Fruit fly (Drosophila melanogaster) whole organism, embryonic: ENCODE data around the gene Sym.

ENCODE experiments used
- BtbVII ChIP-seq: fragments of 200-800 bp; sonication (Bioruptor generic); optimal IDR thresholded peaks from 3 replicates; lab custom pipeline; 2017; ENCODE audit warnings: missing biosample characterization, mild to moderate bottlenecking, missing genetic modification characterization
- C15 ChIP-seq: fragments of 200-800 bp; sonication (Bioruptor generic); IDR thresholded peaks from 3 replicates; pipeline ENCODE4 v1.3.6; 2022; ENCODE audit warnings: missing biosample characterization, missing genetic modification characterization
- CG10366 ChIP-seq: fragments of 200-800 bp; sonication (Bioruptor generic); IDR thresholded peaks from 2 replicates; pipeline ENCODE4 v1.3.6; 2022; ENCODE audit warnings: missing biosample characterization, missing genetic modification characterization
- CG10462 ChIP-seq: fragments of 200-800 bp; sonication (Bioruptor generic); optimal IDR thresholded peaks from 2 replicates; lab custom pipeline; 2016; ENCODE audit warnings: missing biosample characterization, missing genetic modification characterization
- CG1233 ChIP-seq: fragments of 200-800 bp; sonication (Bioruptor generic); optimal IDR thresholded peaks from 4 replicates; lab custom pipeline; 2018; ENCODE audit warnings: missing biosample characterization, mild to moderate bottlenecking, missing genetic modification characterization
- CG14014 ChIP-seq: fragments of 200-800 bp; sonication (Bioruptor generic); IDR thresholded peaks from 2 replicates; pipeline ENCODE4 v1.3.6; 2022; ENCODE audit warnings: missing biosample characterization, missing genetic modification characterization
- CG14860 ChIP-seq: fragments of 200-800 bp; sonication (Bioruptor generic); IDR thresholded peaks from 3 replicates; pipeline ENCODE4 v1.3.6; 2022; ENCODE audit warnings: missing biosample characterization, missing genetic modification characterization; ENCODE audit not compliant: partially characterized antibody
- CG17568 ChIP-seq: fragments of 200-800 bp; sonication (Bioruptor generic); optimal IDR thresholded peaks from 2 replicates; lab custom pipeline; 2018; ENCODE audit warnings: missing biosample characterization, mild to moderate bottlenecking, missing genetic modification characterization, moderate library complexity
- CG2116 ChIP-seq: fragments of 200-800 bp; sonication (Bioruptor generic); optimal IDR thresholded peaks from 3 replicates; lab custom pipeline; 2018; ENCODE audit warnings: missing biosample characterization, mild to moderate bottlenecking, missing genetic modification characterization
- CG2712 ChIP-seq: fragments of 200-800 bp; optimal IDR thresholded peaks from 3 replicates; lab custom pipeline; 2019; ENCODE audit warnings: missing biosample characterization, mild to moderate bottlenecking, missing genetic modification characterization, moderate library complexity
- CG3726 ChIP-seq: fragments of 200-800 bp; sonication (Bioruptor generic); IDR thresholded peaks from 3 replicates; pipeline ENCODE4, ENCODE4 v1.3.6; 2022; ENCODE audit warnings: missing biosample characterization, missing genetic modification characterization
- CG4328 ChIP-seq: fragments of 200-800 bp; sonication (Bioruptor generic); optimal IDR thresholded peaks from 3 replicates; lab custom pipeline; 2017; ENCODE audit warnings: missing biosample characterization, missing genetic modification reagents, missing genetic modification characterization
- CG4730 ChIP-seq: fragments of 200-800 bp; sonication (Bioruptor generic); IDR thresholded peaks from 2 replicates; pipeline ENCODE4 v1.3.6; 2022; ENCODE audit warnings: missing biosample characterization, missing genetic modification characterization
- CG4854 ChIP-seq: fragments of 200-800 bp; sonication (Bioruptor generic); optimal IDR thresholded peaks from 2 replicates; lab custom pipeline; 2016; ENCODE audit warnings: missing biosample characterization, missing genetic modification characterization, inconsistent platforms
- CG6272 ChIP-seq: fragments of 200-800 bp; sonication (Bioruptor generic); IDR thresholded peaks from 2 replicates; pipeline ENCODE4 v1.3.6; 2022; ENCODE audit warnings: missing biosample characterization, missing genetic modification characterization
- CG7357 ChIP-seq: fragments of 200-800 bp; sonication (Bioruptor generic); IDR thresholded peaks from 3 replicates; pipeline ENCODE4 v1.3.6; 2022; ENCODE audit warnings: missing biosample characterization, missing genetic modification characterization
- CG8290 ChIP-seq, 3 experiments: fragments of 200-800 bp; sonication (Bioruptor generic); optimal IDR thresholded peaks; 2 replicates each; lab custom pipeline; 2016 to 2019; ENCODE audit warnings: missing biosample characterization in 3 of 3, missing genetic modification characterization in 3 of 3, mild to moderate bottlenecking in 2 of 3, moderate library complexity in 1 of 3
- CG8944 ChIP-seq: fragments of 200-800 bp; sonication (Bioruptor generic); optimal IDR thresholded peaks from 3 replicates; lab custom pipeline; 2016; ENCODE audit warnings: missing biosample characterization, missing genetic modification characterization
- CG9876 ChIP-seq: fragments of 200-800 bp; sonication (Bioruptor generic); optimal IDR thresholded peaks from 2 replicates; lab custom pipeline; 2016; ENCODE audit warnings: missing biosample characterization, missing genetic modification characterization
- Chrac-16 ChIP-seq: fragments of 200-800 bp; sonication (Bioruptor generic); optimal IDR thresholded peaks from 3 replicates; lab custom pipeline; 2016; ENCODE audit warnings: missing biosample characterization, missing genetic modification characterization
- CrebB ChIP-seq: fragments of 200-800 bp; sonication (Bioruptor generic); optimal IDR thresholded peaks from 3 replicates; lab custom pipeline; 2018; ENCODE audit warnings: missing biosample characterization, mild to moderate bottlenecking, missing genetic modification characterization
- Eip74EF ChIP-seq, 2 experiments: fragments of 200-800 bp in 1 of 2; fragments of >200 bp in 1 of 2; sonication (Bioruptor generic) in 1 of 2; optimal IDR thresholded peaks; 2 replicates each; lab custom pipeline; 2017 to 2019; ENCODE audit warnings: missing biosample characterization in 2 of 2, missing genetic modification characterization in 2 of 2, mild to moderate bottlenecking in 1 of 2, moderate library complexity in 1 of 2
- Fer2 ChIP-seq: fragments of 200-800 bp; sonication (Bioruptor generic); optimal IDR thresholded peaks from 2 replicates; lab custom pipeline; 2018; ENCODE audit warnings: missing biosample characterization, mild to moderate bottlenecking, missing genetic modification characterization, moderate library complexity
- GATAe ChIP-seq: fragments of 200-800 bp; sonication (Bioruptor generic); conservative IDR thresholded peaks from 2 replicates; pipeline ENCODE4 v1.3.6; 2022; ENCODE audit warnings: missing biosample characterization, missing genetic modification characterization
- HLH4C ChIP-seq: fragments of 200-800 bp; sonication (Bioruptor generic); IDR thresholded peaks from 3 replicates; pipeline ENCODE4 v1.3.6; 2022; ENCODE audit warnings: missing biosample characterization, missing genetic modification characterization; ENCODE audit not compliant: partially characterized antibody
- Hand ChIP-seq: fragments of 200-800 bp; sonication (Bioruptor generic); optimal IDR thresholded peaks from 2 replicates; lab custom pipeline; 2017; ENCODE audit warnings: mild to moderate bottlenecking, missing biosample characterization, missing genetic modification reagents, missing genetic modification characterization
- Kr ChIP-seq: fragments of 200-800 bp; sonication (Bioruptor generic); optimal IDR thresholded peaks from 2 replicates; lab custom pipeline; 2017; ENCODE audit warnings: missing biosample characterization, mild to moderate bottlenecking, missing genetic modification characterization
- Lim3 ChIP-seq: fragments of 200-800 bp; sonication (Bioruptor generic); IDR thresholded peaks from 2 replicates; pipeline ENCODE4 v1.3.6; 2022; ENCODE audit warnings: missing biosample characterization, missing genetic modification characterization
- NK7.1 ChIP-seq: fragments of 200-800 bp; sonication (Bioruptor generic); optimal IDR thresholded peaks from 3 replicates; lab custom pipeline; 2016; ENCODE audit warnings: missing biosample characterization, missing genetic modification characterization
- Side ChIP-seq: fragments of 200-800 bp; sonication (Bioruptor generic); optimal IDR thresholded peaks from 2 replicates; lab custom pipeline; 2016; ENCODE audit warnings: missing biosample characterization, missing genetic modification characterization
- Sin3A ChIP-seq: fragments of >200 bp; optimal IDR thresholded peaks from 2 replicates; lab custom pipeline; 2018
- Taf1 ChIP-seq: fragments of 200-800 bp; sonication (Bioruptor generic); IDR thresholded peaks from 2 replicates; pipeline ENCODE4 v1.3.6; 2022; ENCODE audit warnings: missing biosample characterization, missing genetic modification characterization
- Tbp ChIP-seq: fragments of >200 bp; optimal IDR thresholded peaks from 2 replicates; lab custom pipeline; 2018; ENCODE audit warnings: missing biosample characterization, missing genetic modification characterization
- abd-A ChIP-seq: fragments of 200-800 bp; sonication (Bioruptor generic); optimal IDR thresholded peaks from 3 replicates; lab custom pipeline; 2019; ENCODE audit warnings: missing biosample characterization, mild to moderate bottlenecking, missing genetic modification characterization, moderate library complexity
- ase ChIP-seq: fragments of 200-800 bp; sonication (Bioruptor generic); IDR thresholded peaks from 3 replicates; pipeline ENCODE4 v1.3.6; 2022; ENCODE audit warnings: missing biosample characterization, missing genetic modification characterization
- esg ChIP-seq: fragments of 200-800 bp; sonication (Bioruptor generic); conservative IDR thresholded peaks from 2 replicates; pipeline ENCODE4 v1.3.6; 2022; ENCODE audit warnings: missing biosample characterization, missing genetic modification characterization
- eve ChIP-seq, 2 experiments: fragments of >200 bp; optimal IDR thresholded peaks; 2 replicates each; lab custom pipeline; 2017; ENCODE audit warnings: missing biosample characterization in 2 of 2, missing genetic modification characterization in 2 of 2
- ftz-f1 ChIP-seq: fragments of 200-800 bp; sonication (Bioruptor generic); optimal IDR thresholded peaks from 2 replicates; lab custom pipeline; 2016; ENCODE audit warnings: missing biosample characterization, missing genetic modification characterization
- gcm ChIP-seq: fragments of 200-800 bp; sonication (Bioruptor generic); optimal IDR thresholded peaks from 2 replicates; lab custom pipeline; 2019; ENCODE audit warnings: missing biosample characterization, mild to moderate bottlenecking, missing genetic modification characterization, moderate library complexity
- gsb-n ChIP-seq: fragments of 200-800 bp; sonication (Bioruptor generic); optimal IDR thresholded peaks from 3 replicates; lab custom pipeline; 2018; ENCODE audit warnings: missing biosample characterization, mild to moderate bottlenecking, missing genetic modification characterization
- h ChIP-seq: fragments of >200 bp; optimal IDR thresholded peaks from 2 replicates; lab custom pipeline; 2017
- insv ChIP-seq, 2 experiments: fragments of 200-800 bp; sonication (Bioruptor generic); optimal IDR thresholded peaks; 3 replicates each; lab custom pipeline; 2016 to 2018; ENCODE audit warnings: missing biosample characterization in 2 of 2, missing genetic modification characterization in 2 of 2
- repo ChIP-seq: fragments of 200-800 bp; sonication (Bioruptor generic); optimal IDR thresholded peaks from 2 replicates; lab custom pipeline; 2016; ENCODE audit warnings: missing biosample characterization, missing genetic modification characterization
- salm ChIP-seq: fragments of 200-800 bp; sonication (Bioruptor generic); optimal IDR thresholded peaks from 2 replicates; lab custom pipeline; 2018; ENCODE audit warnings: missing biosample characterization, mild to moderate bottlenecking, missing genetic modification characterization
- sens-2 ChIP-seq: fragments of 200-800 bp; sonication (Bioruptor generic); IDR thresholded peaks from 2 replicates; pipeline ENCODE4 v1.3.6; 2022; ENCODE audit warnings: missing biosample characterization, missing genetic modification characterization
- shn ChIP-seq: fragments of 200-800 bp; sonication (Bioruptor generic); optimal IDR thresholded peaks from 3 replicates; lab custom pipeline; 2016; ENCODE audit warnings: missing biosample characterization, missing genetic modification characterization
- sna ChIP-seq: fragments of 200-800 bp; sonication (Bioruptor generic); IDR thresholded peaks from 2 replicates; pipeline ENCODE4 v1.3.6; 2022; ENCODE audit warnings: missing biosample characterization, missing genetic modification characterization; ENCODE audit not compliant: partially characterized antibody
- trh ChIP-seq: fragments of 200-800 bp; sonication (Bioruptor generic); optimal IDR thresholded peaks from 2 replicates; lab custom pipeline; 2016; ENCODE audit warnings: missing biosample characterization, missing genetic modification characterization
- zen ChIP-seq: fragments of 200-800 bp; sonication (Bioruptor generic); optimal IDR thresholded peaks from 3 replicates; lab custom pipeline; 2018; ENCODE audit warnings: missing biosample characterization, mild to moderate bottlenecking, missing genetic modification characterization, moderate library complexity

The Sym gene

dm6 chr3R:5742278-5743196, at the start of gene Sym, which contains the start of gene Madm:
TSS of gene Sym (minus strand) at chr3R:5742476.
TSS of gene Madm (plus strand) at chr3R:5742510.
- TF ChIP-seq CG14014 (GFP tag; lab: Robert Waterston, UW) (no peak), Chrac-16 (GFP tag; lab: Kevin White, UChicago) (peak; percentile 40), insv (GFP tag; optimal IDR thresholded peaks at IDR 0.05; lab: Kevin White, UChicago) (no peak), CG10462 (GFP tag; lab: Kevin White, UChicago) (no peak), Side (GFP tag; lab: Kevin White, UChicago) (peak; percentile 5), Fer2 (tag; lab: Kevin White, UChicago) (no peak), gsb-n (no peak), CG2116 (GFP tag; lab: Kevin White, UChicago) (peak; percentile 95), Hand (GFP tag; lab: Kevin White, UChicago) (no peak), CG3726 (no peak), repo (GFP tag; lab: Kevin White, UChicago) (peak; percentile 7), CG14860 (GFP tag; lab: Robert Waterston, UW) (peak; percentile 90; the same call in 2 of the 3 replicates), CG4730 (GFP tag; lab: Robert Waterston, UW) (no peak), h (lab: Kevin White, UChicago) (no peak), HLH4C (GFP tag; lab: Robert Waterston, UW) (peak; percentile 94), ase (GFP tag; lab: Robert Waterston, UW) (no peak), salm (tag; lab: Kevin White, UChicago) (no peak), CG17568 (GFP tag; lab: Kevin White, UChicago) (no peak), abd-A (tag; lab: Kevin White, UChicago) (no peak), Lim3 (no peak), CG10366 (GFP tag; lab: Robert Waterston, UW) (peak; percentile 19; the same call in 1 of the 2 replicates), eve (GFP tag; optimal IDR thresholded peaks at IDR 0.05; lab: Kevin White, UChicago) (no peak), C15 (GFP tag; lab: Robert Waterston, UW) (no peak), CrebB (tag; lab: Kevin White, UChicago) (no peak), CG4854 (GFP tag; lab: Kevin White, UChicago) (peak; percentile 18), shn (peak; percentile 19), Eip74EF (GFP tag; optimal IDR thresholded peaks at IDR 0.05; lab: Kevin White, UChicago) (no peak), CG8944 (GFP tag; lab: Kevin White, UChicago) (peak; percentile 38), zen (tag; lab: Kevin White, UChicago) (peak; percentile 50), Kr (GFP tag; lab: Kevin White, UChicago) (no peak), trh (GFP tag; lab: Kevin White, UChicago) (no peak), ftz-f1 (GFP tag; lab: Kevin White, UChicago) (no peak), NK7.1 (no peak), CG4328 (GFP tag; lab: Kevin White, UChicago) (no peak), Sin3A (lab: Kevin White, UChicago) (peak; percentile 96), sna (GFP tag; lab: Robert Waterston, UW) (peak; percentile 87), CG9876 (GFP tag; lab: Kevin White, UChicago) (peak; percentile 29), sens-2 (GFP tag; lab: Robert Waterston, UW) (no peak), GATAe (GFP tag; lab: Robert Waterston, UW) (no peak), esg (GFP tag; lab: Robert Waterston, UW) (peak; percentile 20; the same call in 1 of the 2 replicates), CG6272 (GFP tag; lab: Robert Waterston, UW) (peak; percentile 53; the same call in 1 of the 2 replicates), gcm (GFP tag; lab: Kevin White, UChicago) (peak; percentile 21), CG8290 (GFP tag; optimal IDR thresholded peaks at IDR 0.05; lab: Kevin White, UChicago) (no peak), CG8290 (tag; optimal IDR thresholded peaks at IDR 0.05; lab: Kevin White, UChicago) (no peak), BtbVII (GFP tag; lab: Kevin White, UChicago) (no peak), CG1233 (GFP tag; lab: Kevin White, UChicago) (no peak), Tbp (GFP tag; lab: Kevin White, UChicago) (no peak), CG2712 (tag; lab: Kevin White, UChicago) (peak; percentile 54), Taf1 (GFP tag; lab: Robert Waterston, UW) (no peak), CG7357 (GFP tag; lab: Robert Waterston, UW) (no peak)
